Fruit fly (Drosophila melanogaster) whole organism, prepupa: ENCODE results near the gene mRpL22.

Experiments
- Blimp-1 ChIP-seq: fragments of 200-800 bp; sonication (Bioruptor generic); optimal IDR thresholded peaks from 3 replicates; lab custom pipeline; 2017; ENCODE audit warnings: missing biosample characterization, missing genetic modification characterization, mild to moderate bottlenecking, moderate library complexity, missing genetic modification reagents
- CG10631 ChIP-seq: fragments of 200-800 bp; sonication (Bioruptor generic); optimal IDR thresholded peaks from 2 replicates; lab custom pipeline; 2016; ENCODE audit warnings: missing biosample characterization, missing genetic modification characterization
- CG10669 ChIP-seq: fragments of 200-800 bp; sonication (Bioruptor generic); optimal IDR thresholded peaks from 3 replicates; lab custom pipeline; 2018; ENCODE audit warnings: missing biosample characterization, mild to moderate bottlenecking, missing genetic modification characterization, moderate library complexity
- CG11294 ChIP-seq: fragments of 200-800 bp; sonication (Bioruptor generic); IDR thresholded peaks from 2 replicates; pipeline ENCODE4 v1.3.6; 2022; ENCODE audit warnings: missing biosample characterization, missing genetic modification characterization
- CG11762 ChIP-seq: fragments of 200-800 bp; sonication (Bioruptor generic); optimal IDR thresholded peaks from 3 replicates; lab custom pipeline; 2016; ENCODE audit warnings: missing biosample characterization, missing genetic modification characterization; ENCODE audit not compliant: insufficient read depth
- CG11902 ChIP-seq: fragments of 200-800 bp; sonication (Bioruptor generic); optimal IDR thresholded peaks from 3 replicates; lab custom pipeline; 2016; ENCODE audit warnings: missing biosample characterization, missing genetic modification characterization
- CG15336 ChIP-seq: fragments of 200-800 bp; sonication (Bioruptor generic); IDR thresholded peaks from 2 replicates; pipeline ENCODE4 v1.3.6; 2022; ENCODE audit warnings: missing biosample characterization, missing genetic modification characterization
- CG1621 ChIP-seq: fragments of 200-800 bp; sonication (Bioruptor generic); optimal IDR thresholded peaks from 3 replicates; lab custom pipeline; 2018; ENCODE audit warnings: missing biosample characterization, mild to moderate bottlenecking, missing genetic modification characterization
- CG16779 ChIP-seq: fragments of 200-800 bp; sonication (Bioruptor generic); optimal IDR thresholded peaks from 3 replicates; lab custom pipeline; 2017; ENCODE audit warnings: missing biosample characterization, mild to moderate bottlenecking, missing genetic modification characterization
- CG3032 ChIP-seq: fragments of 200-800 bp; optimal IDR thresholded peaks from 2 replicates; lab custom pipeline; 2019; ENCODE audit warnings: missing biosample characterization, mild to moderate bottlenecking, missing genetic modification characterization, moderate library complexity
- CG31627 ChIP-seq: fragments of 200-800 bp; sonication (Bioruptor generic); optimal IDR thresholded peaks from 3 replicates; lab custom pipeline; 2016; ENCODE audit warnings: missing biosample characterization, missing genetic modification characterization
- CG32006 ChIP-seq: fragments of 200-800 bp; sonication (Bioruptor generic); optimal IDR thresholded peaks from 3 replicates; lab custom pipeline; 2017; ENCODE audit warnings: missing biosample characterization, mild to moderate bottlenecking, missing genetic modification characterization
- CG34406 ChIP-seq: fragments of 200-800 bp; sonication (Bioruptor generic); optimal IDR thresholded peaks from 3 replicates; lab custom pipeline; 2016; ENCODE audit warnings: missing biosample characterization, missing genetic modification characterization
- CG3919 ChIP-seq: fragments of 200-800 bp; sonication (Bioruptor generic); optimal IDR thresholded peaks from 3 replicates; lab custom pipeline; 2016; ENCODE audit warnings: missing biosample characterization, missing genetic modification characterization
- CG4318 ChIP-seq: fragments of 200-800 bp; sonication (Bioruptor generic); optimal IDR thresholded peaks from 3 replicates; lab custom pipeline; 2017; ENCODE audit warnings: missing biosample characterization, mild to moderate bottlenecking, missing genetic modification characterization
- CG6163 ChIP-seq: fragments of 200-800 bp; sonication (Bioruptor generic); IDR thresholded peaks from 3 replicates; pipeline ENCODE4 v1.3.6; 2022; ENCODE audit warnings: missing biosample characterization, missing genetic modification characterization
- CG6276 ChIP-seq: fragments of 200-800 bp; sonication (Bioruptor generic); optimal IDR thresholded peaks from 2 replicates; lab custom pipeline; 2017; ENCODE audit warnings: missing biosample characterization, mild to moderate bottlenecking, missing genetic modification characterization
- CG6792 ChIP-seq: fragments of 200-800 bp; sonication (Bioruptor generic); optimal IDR thresholded peaks from 3 replicates; lab custom pipeline; 2016; ENCODE audit warnings: missing biosample characterization, missing genetic modification characterization
- CG7368 ChIP-seq: fragments of 200-800 bp; sonication (Bioruptor generic); optimal IDR thresholded peaks from 3 replicates; lab custom pipeline; 2016; ENCODE audit warnings: missing biosample characterization, missing genetic modification characterization
- CG8119 ChIP-seq: fragments of 200-800 bp; sonication (Bioruptor generic); IDR thresholded peaks from 3 replicates; pipeline ENCODE4 v1.3.6; 2022; ENCODE audit warnings: missing biosample characterization, missing genetic modification characterization
- CG8319 ChIP-seq: fragments of 200-800 bp; sonication (Bioruptor generic); optimal IDR thresholded peaks from 3 replicates; lab custom pipeline; 2016; ENCODE audit warnings: missing biosample characterization, missing genetic modification characterization
- CG8632 ChIP-seq: fragments of 200-800 bp; sonication (Bioruptor generic); optimal IDR thresholded peaks from 3 replicates; lab custom pipeline; 2016; ENCODE audit warnings: missing biosample characterization, missing genetic modification characterization
- CG9139 ChIP-seq: fragments of 200-800 bp; sonication (Bioruptor generic); optimal IDR thresholded peaks from 3 replicates; lab custom pipeline; 2017; ENCODE audit warnings: missing biosample characterization, mild to moderate bottlenecking, missing genetic modification characterization
- Eip75B ChIP-seq: fragments of 200-800 bp; sonication (Bioruptor generic); optimal IDR thresholded peaks from 3 replicates; lab custom pipeline; 2016; ENCODE audit warnings: missing biosample characterization, missing genetic modification characterization
- Eip78C ChIP-seq: fragments of 200-800 bp; sonication (Bioruptor generic); peaks from one replicate; lab custom pipeline; 2016; ENCODE audit warnings: missing biosample characterization, missing genetic modification characterization
- Eip93F ChIP-seq: fragments of 200-800 bp; sonication (Bioruptor generic); optimal IDR thresholded peaks from 2 replicates; lab custom pipeline; 2016; ENCODE audit warnings: missing biosample characterization, mild to moderate bottlenecking, missing genetic modification characterization
- Ets21C ChIP-seq: fragments of 200-800 bp; sonication (Bioruptor generic); optimal IDR thresholded peaks from 3 replicates; lab custom pipeline; 2016; ENCODE audit warnings: missing biosample characterization, missing genetic modification characterization
- Gug ChIP-seq: fragments of 200-800 bp; sonication (Bioruptor generic); IDR thresholded peaks from 2 replicates; pipeline ENCODE4 v1.3.6; 2022; ENCODE audit warnings: missing biosample characterization, missing genetic modification characterization
- Hr39 ChIP-seq: fragments of 200-800 bp; sonication (Bioruptor generic); optimal IDR thresholded peaks from 2 replicates; lab custom pipeline; 2016; ENCODE audit warnings: missing biosample characterization, missing genetic modification characterization
- Hr4 ChIP-seq: fragments of 200-800 bp; sonication (Bioruptor generic); optimal IDR thresholded peaks from 3 replicates; lab custom pipeline; 2016; ENCODE audit warnings: missing biosample characterization, missing genetic modification characterization
- Lpt ChIP-seq: fragments of 200-800 bp; sonication (Bioruptor generic); optimal IDR thresholded peaks from 3 replicates; lab custom pipeline; 2016; ENCODE audit warnings: missing biosample characterization, missing genetic modification characterization
- Smox ChIP-seq: fragments of 200-800 bp; sonication (Bioruptor generic); optimal IDR thresholded peaks from 3 replicates; lab custom pipeline; 2016; ENCODE audit warnings: missing biosample characterization, missing genetic modification characterization
- Sox102F ChIP-seq: fragments of 200-800 bp; sonication (Bioruptor generic); optimal IDR thresholded peaks from 2 replicates; lab custom pipeline; 2016; ENCODE audit warnings: missing biosample characterization, mild to moderate bottlenecking, missing genetic modification characterization
- Sox14 ChIP-seq: fragments of 200-800 bp; sonication (Bioruptor generic); optimal IDR thresholded peaks from 3 replicates; lab custom pipeline; 2016; ENCODE audit warnings: missing biosample characterization, missing genetic modification characterization
- Sox15 ChIP-seq: fragments of 200-800 bp; sonication (Bioruptor generic); optimal IDR thresholded peaks from 3 replicates; lab custom pipeline; 2016; ENCODE audit warnings: missing biosample characterization, missing genetic modification characterization
- achi ChIP-seq: fragments of 200-800 bp; sonication (Bioruptor generic); optimal IDR thresholded peaks from 3 replicates; lab custom pipeline; 2016; ENCODE audit warnings: missing biosample characterization, missing genetic modification characterization
- acj6 ChIP-seq: fragments of 200-800 bp; sonication (Bioruptor generic); optimal IDR thresholded peaks from 3 replicates; lab custom pipeline; 2016; ENCODE audit warnings: missing biosample characterization, missing genetic modification characterization
- cyc ChIP-seq: fragments of 200-800 bp; sonication (Bioruptor generic); optimal IDR thresholded peaks from 3 replicates; lab custom pipeline; 2016; ENCODE audit warnings: missing biosample characterization, missing genetic modification characterization
- dsx ChIP-seq: fragments of 200-800 bp; optimal IDR thresholded peaks from 3 replicates; lab custom pipeline; 2019; ENCODE audit warnings: missing biosample characterization, mild to moderate bottlenecking, missing genetic modification characterization, moderate library complexity; ENCODE audit not compliant: poor library complexity, severe bottlenecking
- esn ChIP-seq: fragments of 200-800 bp; sonication (Bioruptor generic); optimal IDR thresholded peaks from 2 replicates; lab custom pipeline; 2016; ENCODE audit warnings: missing biosample characterization, mild to moderate bottlenecking, missing genetic modification characterization, moderate library complexity
- fd59A ChIP-seq: fragments of 200-800 bp; sonication (Bioruptor generic); optimal IDR thresholded peaks from 2 replicates; lab custom pipeline; 2017; ENCODE audit warnings: missing biosample characterization, mild to moderate bottlenecking, missing genetic modification characterization, missing genetic modification reagents
- fd85E ChIP-seq: fragments of 200-800 bp; sonication (Bioruptor generic); optimal IDR thresholded peaks from 3 replicates; lab custom pipeline; 2016; ENCODE audit warnings: missing biosample characterization, missing genetic modification characterization
- fkh ChIP-seq: fragments of 200-800 bp; sonication (Bioruptor generic); optimal IDR thresholded peaks from 3 replicates; lab custom pipeline; 2017; ENCODE audit warnings: missing biosample characterization, mild to moderate bottlenecking, missing genetic modification characterization, moderate library complexity
- lz ChIP-seq: fragments of 200-800 bp; sonication (Bioruptor generic); optimal IDR thresholded peaks from 3 replicates; lab custom pipeline; 2016; ENCODE audit warnings: missing biosample characterization, missing genetic modification characterization
- net ChIP-seq: fragments of 200-800 bp; sonication (Bioruptor generic); optimal IDR thresholded peaks from 3 replicates; lab custom pipeline; 2016; ENCODE audit warnings: missing biosample characterization, missing genetic modification characterization
- pdm3 ChIP-seq: fragments of 200-800 bp; sonication (Bioruptor generic); optimal IDR thresholded peaks from 3 replicates; lab custom pipeline; 2016; ENCODE audit warnings: missing biosample characterization, missing genetic modification characterization
- spab ChIP-seq: fragments of 200-800 bp; sonication (Bioruptor generic); optimal IDR thresholded peaks from 2 replicates; lab custom pipeline; 2017; ENCODE audit warnings: missing biosample characterization, mild to moderate bottlenecking, missing genetic modification characterization, missing genetic modification reagents
- ss ChIP-seq, 2 experiments: fragments of 200-800 bp; sonication (Bioruptor generic); optimal IDR thresholded peaks; 2 replicates in 1 of 2; 3 replicates in 1 of 2; lab custom pipeline; 2017 to 2018; ENCODE audit warnings: mild to moderate bottlenecking in 2 of 2, missing biosample characterization in 2 of 2, missing genetic modification characterization in 2 of 2, moderate library complexity in 1 of 2
- svp ChIP-seq: fragments of 200-800 bp; sonication (Bioruptor generic); peaks from one replicate; lab custom pipeline; 2016; ENCODE audit warnings: missing biosample characterization, missing genetic modification characterization
- topi ChIP-seq: fragments of 200-800 bp; sonication (Bioruptor generic); optimal IDR thresholded peaks from 3 replicates; lab custom pipeline; 2016; ENCODE audit warnings: missing biosample characterization, missing genetic modification characterization

Gene mRpL22

dm6 chrX:16821216-16821615, 37.5 kb downstream of the mRpL22 start (continued):
- TF ChIP-seq Smox (GFP tag; lab: Kevin White, UChicago) = no peak
- TF ChIP-seq CG1621 (tag; lab: Kevin White, UChicago) = no peak
- TF ChIP-seq Blimp-1 = no peak
- TF ChIP-seq lz = no peak
- TF ChIP-seq Sox14 = no peak
- no peak for TF ChIP-seq Gug (GFP tag; lab: Robert Waterston, UW)
- TF ChIP-seq fkh (GFP tag; lab: Kevin White, UChicago) = no peak

dm6 chrX:16822080-16822479, 38.3 kb downstream of the mRpL22 start:
- TF ChIP-seq fkh (GFP tag; lab: Kevin White, UChicago) = no peak
- peak; percentile 69 for TF ChIP-seq CG34406
- TF ChIP-seq ss (GFP tag; optimal IDR thresholded peaks at IDR 0.05; lab: Kevin White, UChicago) = peak; percentile 52 to 73
- peak; percentile 84 for TF ChIP-seq CG6276
- TF ChIP-seq CG10631 (GFP tag; lab: Kevin White, UChicago) = peak; percentile 71
- TF ChIP-seq Ets21C (GFP tag; lab: Kevin White, UChicago) = peak; percentile 44
- TF ChIP-seq esn = peak; percentile 65
- peak; percentile 81 for TF ChIP-seq acj6 (GFP tag; lab: Kevin White, UChicago)
- TF ChIP-seq Sox15 (GFP tag; lab: Kevin White, UChicago) = peak; percentile 34
- peak; percentile 89 for TF ChIP-seq CG6163
- peak; percentile 72 for TF ChIP-seq net (GFP tag; lab: Kevin White, UChicago)
- peak; percentile 49 for TF ChIP-seq CG7368 (GFP tag; lab: Kevin White, UChicago)
- peak; percentile 54 for TF ChIP-seq CG8319 (GFP tag; lab: Kevin White, UChicago)
- TF ChIP-seq spab (GFP tag; lab: Kevin White, UChicago) = peak; percentile 61
- TF ChIP-seq CG11762 (GFP tag; lab: Kevin White, UChicago) = peak; percentile 57
- no peak for TF ChIP-seq fd85E (GFP tag; lab: Kevin White, UChicago)
- peak; percentile 56 for TF ChIP-seq svp (GFP tag; lab: Kevin White, UChicago)
- TF ChIP-seq cyc (GFP tag; lab: Kevin White, UChicago) = peak; percentile 39
- peak; percentile 83 for TF ChIP-seq Hr4 (GFP tag; lab: Kevin White, UChicago)
- peak; percentile 79 for TF ChIP-seq achi (GFP tag; lab: Kevin White, UChicago)
- TF ChIP-seq Eip78C (GFP tag; lab: Kevin White, UChicago) = peak; percentile 92
- TF ChIP-seq Hr39 (GFP tag; lab: Kevin White, UChicago) = peak; percentile 44
- TF ChIP-seq topi (GFP tag; lab: Kevin White, UChicago) = peak; percentile 52
- peak; percentile 47 for TF ChIP-seq Sox102F (GFP tag; lab: Kevin White, UChicago)
- TF ChIP-seq Smox (GFP tag; lab: Kevin White, UChicago) = peak; percentile 60
- TF ChIP-seq Eip93F = no peak
- TF ChIP-seq Eip75B (GFP tag; lab: Kevin White, UChicago) = peak; percentile 47
- peak; percentile 31 for TF ChIP-seq CG16779 (tag; lab: Kevin White, UChicago)
- TF ChIP-seq CG31627 (GFP tag; lab: Kevin White, UChicago) = peak; percentile 49
- peak; percentile 65 for TF ChIP-seq CG10669
- TF ChIP-seq CG9139 (GFP tag; lab: Kevin White, UChicago) = peak; percentile 44
- peak; percentile 67 for TF ChIP-seq CG11294 (GFP tag; lab: Robert Waterston, UW)
- TF ChIP-seq lz = peak; percentile 58
- TF ChIP-seq dsx (GFP tag; lab: Kevin White, UChicago) = peak; percentile 73
- peak; percentile 86 for TF ChIP-seq CG32006 (GFP tag; lab: Kevin White, UChicago)
- TF ChIP-seq CG15336 (GFP tag; lab: Robert Waterston, UW) = peak; percentile 93
- TF ChIP-seq CG6792 (GFP tag; lab: Kevin White, UChicago) = peak; percentile 78
- peak; percentile 62 for TF ChIP-seq CG4318 (GFP tag; lab: Kevin White, UChicago)
- TF ChIP-seq CG1621 (tag; lab: Kevin White, UChicago) = peak; percentile 64
- peak; percentile 94 for TF ChIP-seq CG8119 (GFP tag; lab: Robert Waterston, UW)
- TF ChIP-seq CG11902 (GFP tag; lab: Kevin White, UChicago) = peak; percentile 33
- TF ChIP-seq CG3919 (GFP tag; lab: Kevin White, UChicago) = peak; percentile 72
- TF ChIP-seq Lpt (GFP tag; lab: Kevin White, UChicago) = peak; percentile 75
- TF ChIP-seq CG3032 (tag; lab: Kevin White, UChicago) = peak; percentile 64
- peak; percentile 76 for TF ChIP-seq CG8632 (GFP tag; lab: Kevin White, UChicago)
- peak; percentile 68 for TF ChIP-seq fd59A (GFP tag; lab: Kevin White, UChicago)
- TF ChIP-seq pdm3 (GFP tag; lab: Kevin White, UChicago) = peak; percentile 77
